Fruit fly (Drosophila melanogaster) whole organism, wandering third instar larva: Measurements from ENCODE around the gene U4-U6-60K.

Experiments used
- Jra ChIP-seq: sonication (Bioruptor generic); optimal IDR thresholded peaks from 2 replicates; lab custom pipeline; 2016; ENCODE audit warnings: missing biosample characterization, missing genetic modification characterization
- ey ChIP-seq: fragments of 200-800 bp; sonication (Bioruptor generic); optimal IDR thresholded peaks from 2 replicates; lab custom pipeline; 2016; ENCODE audit warnings: missing biosample characterization, missing genetic modification characterization
- h ChIP-seq: fragments of 200-800 bp; sonication (Bioruptor generic); optimal IDR thresholded peaks from 3 replicates; lab custom pipeline; 2016; ENCODE audit warnings: missing biosample characterization, mild to moderate bottlenecking, missing genetic modification characterization

dm6 chr3L:17500315-17500985 lies 13.3 kb downstream of the U4-U6-60K start:
- TF ChIP-seq h: no peak
- TF ChIP-seq ey: no peak
- no peak for TF ChIP-seq Jra (GFP tag; lab: Kevin White, UChicago)
